Fruit fly (Drosophila melanogaster): ENCODE results near the gene Bmcp.

DNA sequence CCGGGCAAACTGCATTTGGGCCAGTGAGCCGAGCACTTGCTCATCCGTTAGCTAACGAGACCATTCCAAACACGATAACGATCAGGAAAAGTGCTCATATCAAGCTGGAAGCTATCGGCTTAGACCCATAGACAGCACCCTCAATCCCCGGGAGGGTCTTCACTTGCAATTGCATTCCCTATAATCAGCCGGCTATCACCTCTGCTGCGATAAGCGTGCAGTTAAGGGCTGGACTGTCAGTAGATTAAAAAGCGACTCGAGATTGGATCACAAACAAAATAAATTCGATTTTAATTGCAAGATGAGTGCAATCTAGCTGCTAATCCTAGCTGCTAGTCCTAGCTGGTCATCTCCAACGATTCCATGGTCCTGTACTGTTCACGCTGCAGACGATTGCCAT is 53.1 kb downstream of the Bmcp start:
- TF ChIP-seq CG34406 (GFP tag; optimal IDR thresholded peaks at IDR 0.05) (no peak), net (GFP tag; optimal IDR thresholded peaks at IDR 0.05) (no peak), CG9139 (GFP tag; optimal IDR thresholded peaks at IDR 0.05) (no peak), CG31627 (GFP tag; optimal IDR thresholded peaks at IDR 0.05) (no peak), fd59A (GFP tag; optimal IDR thresholded peaks at IDR 0.05) (no peak), Met (GFP tag; optimal IDR thresholded peaks at IDR 0.05) (no peak), Lpt (GFP tag; optimal IDR thresholded peaks at IDR 0.05) (no peak)
